Worm (Caenorhabditis elegans): ENCODE data around the gene Y51A2B.4.

DNA sequence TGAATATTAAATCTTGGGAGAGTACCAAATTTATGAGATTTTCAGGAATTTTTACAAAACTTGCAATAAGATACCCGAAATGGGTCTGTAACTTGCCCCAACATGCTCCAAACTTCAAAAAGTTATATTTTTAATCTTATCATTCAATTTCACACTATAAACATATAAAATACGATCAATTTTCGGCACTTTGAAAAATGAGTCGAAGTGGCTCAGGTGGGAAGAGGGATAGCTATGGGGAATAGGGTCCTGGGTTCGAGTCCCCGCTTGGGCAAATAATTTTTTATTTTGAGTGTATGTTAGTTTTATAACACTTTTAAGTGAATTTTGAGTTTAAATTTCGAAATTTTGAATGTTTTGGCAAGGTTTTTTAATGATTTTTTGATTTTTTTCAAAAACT is 17.9 kb downstream of the Y51A2B.4 start:
- TF ChIP-seq unc-39 (tag; optimal IDR thresholded peaks at IDR 0.05), result no peak
- no peak for TF ChIP-seq pha-4 (tag; optimal IDR thresholded peaks at IDR 0.05)
- TF ChIP-seq lin-15B (tag; optimal IDR thresholded peaks at IDR 0.05), result no peak
- no peak for TF ChIP-seq fos-1 (tag; optimal IDR thresholded peaks at IDR 0.05)
- TF ChIP-seq ama-1 (optimal IDR thresholded peaks at IDR 0.05), result no peak
- no peak for TF ChIP-seq ceh-9 (tag; optimal IDR thresholded peaks at IDR 0.05)
- no peak for TF ChIP-seq unc-62 (GFP tag; optimal IDR thresholded peaks at IDR 0.05)
- no peak for TF ChIP-seq nhr-11 (tag; optimal IDR thresholded peaks at IDR 0.05)
- no peak for TF ChIP-seq ztf-11 (tag; optimal IDR thresholded peaks at IDR 0.05)
- TF ChIP-seq ceh-28 (tag; optimal IDR thresholded peaks at IDR 0.05), result no peak

All from whole organism, L3 larva.